Worm (Caenorhabditis elegans) whole organism, L4 larva: ENCODE measurements around the gene Y39H10A.1.

ENCODE experiments used
- aly-2 ChIP-seq: sonication (generic microtip); optimal IDR thresholded peaks from 2 replicates; lab custom pipeline; 2018; ENCODE audit warnings: missing biosample characterization, missing genetic modification characterization
- ces-1 ChIP-seq: fragments of 150-350 bp; sonication (generic microtip); optimal IDR thresholded peaks from 4 replicates; lab custom pipeline; 2014; ENCODE audit warnings: missing biosample characterization, missing genetic modification reagents, missing genetic modification characterization
- mxl-2 ChIP-seq: fragments of 200-800 bp; sonication (Bioruptor generic); conservative IDR thresholded peaks from 2 replicates; pipeline ENCODE4 v1.3.6; 2022; ENCODE audit warnings: missing genetic modification reagents, missing genetic modification characterization, missing compliant biosample characterization
- nhr-25 ChIP-seq: sonication (generic microtip); optimal IDR thresholded peaks from 2 replicates; lab custom pipeline; 2017; ENCODE audit warnings: missing genetic modification characterization, mild to moderate bottlenecking, missing compliant biosample characterization, antibody characterized with exemption, moderate library complexity, borderline replicate concordance; ENCODE audit not compliant: insufficient read depth
- nhr-76 ChIP-seq: fragments of 150-350 bp; optimal IDR thresholded peaks from 2 replicates; lab custom pipeline; 2014; ENCODE audit warnings: missing biosample characterization, missing genetic modification characterization
- vab-7 ChIP-seq: fragments of 200-800 bp; sonication (Bioruptor generic); IDR thresholded peaks from 2 replicates; pipeline ENCODE4 v1.3.6; 2022; ENCODE audit warnings: missing genetic modification reagents, missing genetic modification characterization, missing compliant biosample characterization
- zip-11 ChIP-seq: fragments of 200-800 bp; sonication (Bioruptor generic); IDR thresholded peaks from 2 replicates; pipeline ENCODE4 v1.3.6; 2022; ENCODE audit warnings: missing genetic modification characterization, missing compliant biosample characterization
- ztf-11 ChIP-seq: fragments of 150-350 bp; optimal IDR thresholded peaks from 2 replicates; lab custom pipeline; 2014; ENCODE audit warnings: missing biosample characterization, missing genetic modification characterization

DNA sequence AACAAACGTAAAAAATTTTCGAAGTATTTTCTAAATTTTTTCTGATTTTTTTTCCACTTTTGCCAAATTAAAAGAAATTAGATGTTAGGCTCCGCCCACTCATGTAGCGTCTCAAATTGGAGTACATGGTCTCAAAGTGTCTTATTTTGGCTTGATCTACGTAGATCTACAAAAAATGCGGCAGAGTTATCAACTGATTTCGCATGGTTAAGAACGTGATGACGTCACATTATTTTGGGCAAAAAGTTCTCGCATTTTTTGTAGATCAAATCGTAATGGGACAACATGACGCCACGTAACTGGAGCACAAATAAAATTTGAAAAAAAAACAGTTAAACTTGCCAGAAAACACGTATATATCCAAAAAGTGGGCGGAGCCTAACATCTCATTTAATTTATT lies 5.2 kb upstream of the Y39H10A.1 start:
- TF ChIP-seq ztf-11 (no peak), mxl-2 (GFP tag; lab: Robert Waterston, UW) (no peak), vab-7 (GFP tag; lab: Robert Waterston, UW) (no peak), zip-11 (GFP tag; lab: Robert Waterston, UW) (no peak), nhr-76 (tag; lab: Kevin White, UChicago) (no peak), ces-1 (no peak), aly-2 (tag; lab: Kevin White, UChicago) (no peak), nhr-25 (tag; lab: Kevin White, UChicago) (no peak)
